Fruit fly (Drosophila melanogaster) whole organism, embryonic: ENCODE measurements around the gene Nph.

ENCODE experiments used
- Atf3 ChIP-seq: fragments of 200-800 bp; sonication (Bioruptor generic); optimal IDR thresholded peaks from 3 replicates; lab custom pipeline; 2016; ENCODE audit warnings: missing biosample characterization, missing genetic modification characterization
- Awh ChIP-seq: fragments of 200-800 bp; sonication (Bioruptor generic); IDR thresholded peaks from 2 replicates; pipeline ENCODE4, ENCODE4 v1.3.6; 2022; ENCODE audit warnings: missing biosample characterization, missing genetic modification characterization
- B-H2 ChIP-seq: fragments of 200-800 bp; sonication (Bioruptor generic); optimal IDR thresholded peaks from 2 replicates; lab custom pipeline; 2018; ENCODE audit warnings: missing biosample characterization, mild to moderate bottlenecking, missing genetic modification characterization
- CG10654 ChIP-seq: fragments of 200-800 bp; sonication (Bioruptor generic); optimal IDR thresholded peaks from 2 replicates; lab custom pipeline; 2016; ENCODE audit warnings: missing biosample characterization, missing genetic modification characterization
- CG12391 ChIP-seq: fragments of 200-800 bp; sonication (Bioruptor generic); optimal IDR thresholded peaks from 3 replicates; lab custom pipeline; 2018; ENCODE audit warnings: missing biosample characterization, mild to moderate bottlenecking, missing genetic modification characterization, moderate library complexity
- CG13287 ChIP-seq: fragments of 200-800 bp; sonication (Bioruptor generic); IDR thresholded peaks from 2 replicates; pipeline ENCODE4 v1.3.6; 2022; ENCODE audit warnings: missing biosample characterization, missing genetic modification characterization; ENCODE audit not compliant: partially characterized antibody
- CG13775 ChIP-seq: fragments of 200-800 bp; sonication (Bioruptor generic); optimal IDR thresholded peaks from 3 replicates; lab custom pipeline; 2017; ENCODE audit warnings: missing biosample characterization, mild to moderate bottlenecking, missing genetic modification characterization
- CG14050 ChIP-seq: fragments of 200-800 bp; sonication (Bioruptor generic); IDR thresholded peaks from 3 replicates; pipeline ENCODE4 v1.3.6; 2022; ENCODE audit warnings: missing biosample characterization, missing genetic modification characterization
- CG14667 ChIP-seq: fragments of 200-800 bp; sonication (Bioruptor generic); IDR thresholded peaks from 2 replicates; pipeline ENCODE4 v1.3.6; 2022; ENCODE audit warnings: missing biosample characterization, missing genetic modification characterization
- CG16815 ChIP-seq: fragments of 200-800 bp; sonication (Bioruptor generic); optimal IDR thresholded peaks from 3 replicates; lab custom pipeline; 2017; ENCODE audit warnings: missing biosample characterization, mild to moderate bottlenecking, missing genetic modification characterization
- CG17186 ChIP-seq: fragments of 200-800 bp; sonication (Bioruptor generic); optimal IDR thresholded peaks from 3 replicates; lab custom pipeline; 2017; ENCODE audit warnings: missing biosample characterization, missing genetic modification reagents, missing genetic modification characterization
- CG18011 ChIP-seq: fragments of 200-800 bp; sonication (Bioruptor generic); optimal IDR thresholded peaks from 2 replicates; lab custom pipeline; 2017; ENCODE audit warnings: missing biosample characterization, missing genetic modification characterization, mild to moderate bottlenecking, moderate library complexity, missing genotype
- CG2202 ChIP-seq: fragments of 200-800 bp; sonication (Bioruptor generic); optimal IDR thresholded peaks from 2 replicates; lab custom pipeline; 2018; ENCODE audit warnings: missing biosample characterization, mild to moderate bottlenecking, missing genetic modification characterization
- CG30403 ChIP-seq: fragments of 200-800 bp; sonication (Bioruptor generic); optimal IDR thresholded peaks from 3 replicates; lab custom pipeline; 2016; ENCODE audit warnings: missing biosample characterization, missing genetic modification characterization
- CG34422 ChIP-seq: fragments of 200-800 bp; sonication (Bioruptor generic); IDR thresholded peaks from 3 replicates; pipeline ENCODE4 v1.3.6; 2022; ENCODE audit warnings: missing biosample characterization, missing genetic modification characterization
- CG4820 ChIP-seq: fragments of 200-800 bp; sonication (Bioruptor generic); optimal IDR thresholded peaks from 3 replicates; lab custom pipeline; 2016; ENCODE audit warnings: missing biosample characterization, missing genetic modification characterization
- CG6683 ChIP-seq: fragments of 200-800 bp; sonication (Bioruptor generic); optimal IDR thresholded peaks from 2 replicates; lab custom pipeline; 2017; ENCODE audit warnings: missing biosample characterization, mild to moderate bottlenecking, missing genetic modification characterization, missing genetic modification reagents
- CG6689 ChIP-seq: fragments of 200-800 bp; sonication (Bioruptor generic); IDR thresholded peaks from 2 replicates; pipeline ENCODE4 v1.3.6; 2022; ENCODE audit warnings: missing biosample characterization, missing genetic modification characterization
- CG6854 ChIP-seq: fragments of 200-800 bp; sonication (Bioruptor generic); optimal IDR thresholded peaks from 3 replicates; lab custom pipeline; 2017; ENCODE audit warnings: missing biosample characterization, mild to moderate bottlenecking, missing genetic modification characterization
- CG7987 ChIP-seq: fragments of 200-800 bp; sonication (Bioruptor generic); optimal IDR thresholded peaks from 2 replicates; lab custom pipeline; 2018; ENCODE audit warnings: missing biosample characterization, mild to moderate bottlenecking, missing genetic modification characterization, moderate library complexity
- CG8944 ChIP-seq: fragments of 200-800 bp; sonication (Bioruptor generic); optimal IDR thresholded peaks from 3 replicates; lab custom pipeline; 2016; ENCODE audit warnings: missing biosample characterization, missing genetic modification characterization
- CTCF ChIP-seq: fragments of 200-800 bp; sonication (Bioruptor generic); optimal IDR thresholded peaks from 2 replicates; lab custom pipeline; 2017; ENCODE audit warnings: missing biosample characterization, mild to moderate bottlenecking, missing genetic modification characterization, moderate library complexity
- Doc2 ChIP-seq: fragments of 200-800 bp; sonication (Bioruptor generic); IDR thresholded peaks from 2 replicates; pipeline ENCODE4 v1.3.6; 2022; ENCODE audit warnings: missing biosample characterization, missing genetic modification characterization
- Ets65A ChIP-seq: fragments of 200-800 bp; sonication (Bioruptor generic); peaks from one replicate; lab custom pipeline; 2016; ENCODE audit warnings: missing biosample characterization, missing genetic modification characterization
- Fer3 ChIP-seq: fragments of 200-800 bp; sonication (Bioruptor generic); optimal IDR thresholded peaks from 2 replicates; lab custom pipeline; 2018; ENCODE audit warnings: missing biosample characterization, mild to moderate bottlenecking, missing genetic modification characterization, moderate library complexity
- Hr3 ChIP-seq: fragments of 200-800 bp; sonication (Bioruptor generic); optimal IDR thresholded peaks from 3 replicates; lab custom pipeline; 2016; ENCODE audit warnings: missing biosample characterization, missing genetic modification characterization
- MESR4 ChIP-seq: fragments of 200-800 bp; sonication (Bioruptor generic); optimal IDR thresholded peaks from 2 replicates; lab custom pipeline; 2018; ENCODE audit warnings: missing biosample characterization, mild to moderate bottlenecking, missing genetic modification characterization, moderate library complexity
- Scr ChIP-seq: fragments of 200-800 bp; sonication (Bioruptor generic); IDR thresholded peaks from 2 replicates; pipeline ENCODE4 v1.3.6; 2022; ENCODE audit warnings: missing biosample characterization, missing genetic modification characterization; ENCODE audit not compliant: partially characterized antibody
- Sox102F ChIP-seq: fragments of 200-800 bp; sonication (Bioruptor generic); optimal IDR thresholded peaks from 2 replicates; lab custom pipeline; 2018; ENCODE audit warnings: missing biosample characterization, mild to moderate bottlenecking, missing genetic modification characterization, moderate library complexity
- Sry-β ChIP-seq: fragments of 200-800 bp; sonication (Bioruptor generic); optimal IDR thresholded peaks from 2 replicates; lab custom pipeline; 2018; ENCODE audit warnings: missing biosample characterization, mild to moderate bottlenecking, missing genetic modification characterization, moderate library complexity
- Usf ChIP-seq: fragments of 200-800 bp; sonication (Bioruptor generic); optimal IDR thresholded peaks from 2 replicates; lab custom pipeline; 2017; ENCODE audit warnings: missing genotype, missing biosample characterization, missing genetic modification characterization
- ab ChIP-seq: fragments of 200-800 bp; sonication (Bioruptor generic); optimal IDR thresholded peaks from 2 replicates; lab custom pipeline; 2016; ENCODE audit warnings: missing biosample characterization, missing genetic modification characterization
- ato ChIP-seq: fragments of 200-800 bp; sonication (Bioruptor generic); IDR thresholded peaks from 2 replicates; pipeline ENCODE4 v1.3.6; 2022; ENCODE audit warnings: missing biosample characterization, missing genetic modification characterization; ENCODE audit not compliant: partially characterized antibody
- bab2 ChIP-seq: fragments of 200-800 bp; sonication (Bioruptor generic); optimal IDR thresholded peaks from 2 replicates; lab custom pipeline; 2016; ENCODE audit warnings: missing biosample characterization, missing genetic modification characterization
- cas ChIP-seq: fragments of 200-800 bp; sonication (Bioruptor generic); IDR thresholded peaks from 2 replicates; pipeline ENCODE4 v1.3.6; 2022; ENCODE audit warnings: missing biosample characterization, missing genetic modification characterization
- caup ChIP-seq: fragments of 200-800 bp; sonication (Bioruptor generic); optimal IDR thresholded peaks from 3 replicates; lab custom pipeline; 2017; ENCODE audit warnings: missing biosample characterization, mild to moderate bottlenecking, missing genetic modification characterization, moderate library complexity; ENCODE audit not compliant: severe bottlenecking
- disco-r ChIP-seq: fragments of 200-800 bp; sonication (Bioruptor generic); optimal IDR thresholded peaks from 2 replicates; lab custom pipeline; 2016; ENCODE audit warnings: missing biosample characterization, missing genetic modification characterization
- dmrt11E ChIP-seq: fragments of 200-800 bp; sonication (Bioruptor generic); optimal IDR thresholded peaks from 3 replicates; lab custom pipeline; 2018; ENCODE audit warnings: missing biosample characterization, mild to moderate bottlenecking, missing genetic modification characterization, moderate library complexity
- eve ChIP-seq, 2 experiments: fragments of >200 bp; optimal IDR thresholded peaks; 2 replicates each; lab custom pipeline; 2017; ENCODE audit warnings: missing biosample characterization in 2 of 2, missing genetic modification characterization in 2 of 2
- fd64A ChIP-seq: fragments of 200-800 bp; sonication (Bioruptor generic); optimal IDR thresholded peaks from 3 replicates; lab custom pipeline; 2018; ENCODE audit warnings: missing biosample characterization, mild to moderate bottlenecking, missing genetic modification characterization
- gfzf ChIP-seq: fragments of 200-800 bp; sonication (Bioruptor generic); optimal IDR thresholded peaks from 2 replicates; lab custom pipeline; 2016; ENCODE audit warnings: missing biosample characterization, mild to moderate bottlenecking, missing genetic modification characterization, moderate library complexity
- grau ChIP-seq: fragments of 200-800 bp; optimal IDR thresholded peaks from 3 replicates; lab custom pipeline; 2019; ENCODE audit warnings: missing biosample characterization, mild to moderate bottlenecking, missing genetic modification characterization, moderate library complexity
- gro ChIP-seq: fragments of 200-800 bp; sonication (Bioruptor generic); optimal IDR thresholded peaks from 2 replicates; lab custom pipeline; 2016; ENCODE audit warnings: missing biosample characterization, missing genetic modification characterization
- mam ChIP-seq: fragments of 200-800 bp; sonication (Bioruptor generic); optimal IDR thresholded peaks from 3 replicates; lab custom pipeline; 2016; ENCODE audit warnings: missing biosample characterization, missing genetic modification characterization
- ro ChIP-seq: fragments of 200-800 bp; sonication (Bioruptor generic); IDR thresholded peaks from 2 replicates; pipeline ENCODE4 v1.3.6; 2022; ENCODE audit warnings: missing biosample characterization, missing genetic modification characterization
- salm ChIP-seq: fragments of 200-800 bp; sonication (Bioruptor generic); optimal IDR thresholded peaks from 2 replicates; lab custom pipeline; 2018; ENCODE audit warnings: missing biosample characterization, mild to moderate bottlenecking, missing genetic modification characterization
- scrt ChIP-seq: fragments of 200-800 bp; sonication (Bioruptor generic); optimal IDR thresholded peaks from 2 replicates; lab custom pipeline; 2018; ENCODE audit warnings: missing biosample characterization, mild to moderate bottlenecking, missing genetic modification characterization, moderate library complexity
- seq ChIP-seq: fragments of 200-800 bp; sonication (Bioruptor generic); IDR thresholded peaks from 2 replicates; pipeline ENCODE4 v1.3.6; 2022; ENCODE audit warnings: missing biosample characterization, missing genetic modification characterization
- slbo ChIP-seq: fragments of 200-800 bp; sonication (Bioruptor generic); IDR thresholded peaks from 2 replicates; pipeline ENCODE4 v1.3.6; 2022; ENCODE audit warnings: missing biosample characterization, missing genetic modification characterization
- zfh2 ChIP-seq: fragments of 200-800 bp; sonication (Bioruptor generic); optimal IDR thresholded peaks from 2 replicates; lab custom pipeline; 2016; ENCODE audit warnings: missing biosample characterization, missing genetic modification characterization

The Nph gene

dm6 chr3R:29997607-29998236 is 6.9 kb downstream of the Nph start, which contains the start of the genes CG15525 and CG11504 (continued):
- no peak for TF ChIP-seq disco-r (GFP tag; lab: Kevin White, UChicago)
- peak; percentile 71 for TF ChIP-seq CG30403 (GFP tag; lab: Kevin White, UChicago)
- peak; percentile 82 for TF ChIP-seq mam
- peak; percentile 71 for TF ChIP-seq CG17186 (GFP tag; lab: Kevin White, UChicago)
- no peak for TF ChIP-seq CG7987 (GFP tag; lab: Kevin White, UChicago)
- no peak for TF ChIP-seq Sry-β
- peak; percentile 37 for TF ChIP-seq CG4820 (GFP tag; lab: Kevin White, UChicago)
- TF ChIP-seq scrt (GFP tag; lab: Kevin White, UChicago): no peak
- TF ChIP-seq CG12391 (tag; lab: Kevin White, UChicago): peak; percentile 78
- no peak for TF ChIP-seq dmrt11E
- TF ChIP-seq Doc2 (GFP tag; lab: Robert Waterston, UW): no peak
- no peak for TF ChIP-seq CG2202 (tag; lab: Kevin White, UChicago)
- TF ChIP-seq Sox102F (GFP tag; lab: Kevin White, UChicago): no peak
- TF ChIP-seq CG8944: peak; percentile 8
- peak; percentile 84 for TF ChIP-seq slbo
- no peak for TF ChIP-seq Atf3 (GFP tag; lab: Kevin White, UChicago)
- TF ChIP-seq ab (GFP tag; lab: Kevin White, UChicago): no peak
- TF ChIP-seq CG6683: no peak
- TF ChIP-seq Usf (GFP tag; lab: Kevin White, UChicago): no peak
- peak; percentile 50 for TF ChIP-seq grau (tag; lab: Kevin White, UChicago)
- peak; percentile 92 for TF ChIP-seq Scr (GFP tag; lab: Robert Waterston, UW)
- no peak for TF ChIP-seq CTCF (GFP tag; lab: Kevin White, UChicago)
- no peak for TF ChIP-seq CG14050
- TF ChIP-seq CG18011: no peak
- TF ChIP-seq gfzf: peak; percentile 42
- TF ChIP-seq cas (GFP tag; lab: Robert Waterston, UW): peak; percentile 8; the same call in 1 of the 2 replicates
- TF ChIP-seq CG6854 (GFP tag; lab: Kevin White, UChicago): no peak
- TF ChIP-seq eve (GFP tag; optimal IDR thresholded peaks at IDR 0.05; lab: Kevin White, UChicago): no peak
- no peak for TF ChIP-seq CG16815 (GFP tag; lab: Kevin White, UChicago)
- peak; percentile 65 for TF ChIP-seq CG13775
- TF ChIP-seq ato (GFP tag; lab: Robert Waterston, UW): peak; percentile 71; the same call in 1 of the 2 replicates
- TF ChIP-seq Hr3 (GFP tag; lab: Kevin White, UChicago): peak; percentile 48
- TF ChIP-seq CG34422: peak; percentile 79; the same call in 2 of the 3 replicates
- peak; percentile 37 for TF ChIP-seq bab2 (GFP tag; lab: Kevin White, UChicago)
- TF ChIP-seq MESR4 (GFP tag; lab: Kevin White, UChicago): peak; percentile 66
- TF ChIP-seq caup (GFP tag; lab: Kevin White, UChicago): no peak
- TF ChIP-seq CG6689 (GFP tag; lab: Robert Waterston, UW): peak; percentile 53; the same call in 1 of the 2 replicates
- no peak for TF ChIP-seq Awh (GFP tag; lab: Robert Waterston, UW)
- peak; percentile 38 for TF ChIP-seq CG10654 (GFP tag; lab: Kevin White, UChicago)
- peak; percentile 53 for TF ChIP-seq gro (GFP tag; lab: Kevin White, UChicago)
- TF ChIP-seq Ets65A: peak; percentile 96
- no peak for TF ChIP-seq B-H2 (GFP tag; lab: Kevin White, UChicago)
- no peak for TF ChIP-seq salm (tag; lab: Kevin White, UChicago)
- no peak for TF ChIP-seq ro
- peak; percentile 36; the same call in 1 of the 2 replicates for TF ChIP-seq seq (GFP tag; lab: Robert Waterston, UW)
- TF ChIP-seq CG13287 (GFP tag; lab: Robert Waterston, UW): peak; percentile 95
- TF ChIP-seq Fer3: no peak
- peak; percentile 31; the same call in 1 of the 2 replicates for TF ChIP-seq CG14667 (GFP tag; lab: Robert Waterston, UW)
- no peak for TF ChIP-seq fd64A
- peak; percentile 56 for TF ChIP-seq zfh2 (GFP tag; lab: Kevin White, UChicago)
